Fruit fly (Drosophila melanogaster): Measurements from ENCODE around the gene Lk6.

Lk6 gene

dm6 chr3R:11775207-11775606 is 10.9 kb upstream of the Lk6 start:
- TF ChIP-seq CG6689 (GFP tag; IDR thresholded peaks at IDR 0.05) (no peak), CG7928 (GFP tag; optimal IDR thresholded peaks at IDR 0.05) (no peak), NK7.1 (GFP tag; optimal IDR thresholded peaks at IDR 0.05) (no peak), tap (tag; optimal IDR thresholded peaks at IDR 0.05) (no peak), bbx (GFP tag; IDR thresholded peaks at IDR 0.05; ENCODE audit: partially characterized antibody) (no peak), CG11085 (GFP tag; IDR thresholded peaks at IDR 0.05) (no peak), CG18619 (GFP tag; optimal IDR thresholded peaks at IDR 0.05) (no peak), ap (GFP tag; IDR thresholded peaks at IDR 0.05) (no peak), D19A (tag; optimal IDR thresholded peaks at IDR 0.05) (no peak), onecut (GFP tag; IDR thresholded peaks at IDR 0.05) (no peak), CG10366 (GFP tag; IDR thresholded peaks at IDR 0.05) (no peak), CG12659 (GFP tag; optimal IDR thresholded peaks at IDR 0.05) (no peak), Stat92E (GFP tag; optimal IDR thresholded peaks at IDR 0.05) (peak in 1 of 3 experiments; percentile 62), CG6765 (GFP tag; optimal IDR thresholded peaks at IDR 0.05) (no peak), Usf (GFP tag; optimal IDR thresholded peaks at IDR 0.05) (no peak), YL-1 (GFP tag; optimal IDR thresholded peaks at IDR 0.05) (no peak), tll (GFP tag; optimal IDR thresholded peaks at IDR 0.05) (peak in 1 of 2 experiments; percentile 86), Opbp (GFP tag; IDR thresholded peaks at IDR 0.05; ENCODE audit: partially characterized antibody) (no peak), CG6683 (GFP tag; optimal IDR thresholded peaks at IDR 0.05) (no peak), CG16813 (GFP tag; IDR thresholded peaks at IDR 0.05; ENCODE audit: partially characterized antibody) (no peak), her (GFP tag; optimal IDR thresholded peaks at IDR 0.05) (no peak), CG9876 (GFP tag; optimal IDR thresholded peaks at IDR 0.05) (no peak), CG1603 (tag; optimal IDR thresholded peaks at IDR 0.05) (no peak), Atf3 (GFP tag; optimal IDR thresholded peaks at IDR 0.05) (no peak), dpn (GFP tag; optimal IDR thresholded peaks at IDR 0.05) (no peak), gcm2 (GFP tag; optimal IDR thresholded peaks at IDR 0.05) (no peak), btn (GFP tag; optimal IDR thresholded peaks at IDR 0.05) (no peak), nerfin-1 (tag; optimal IDR thresholded peaks at IDR 0.05) (no peak), D (optimal IDR thresholded peaks at IDR 0.05) (peak; percentile 45), D (GFP tag; optimal IDR thresholded peaks at IDR 0.05) (no peak), CG10979 (tag; optimal IDR thresholded peaks at IDR 0.05) (no peak), Ets65A (GFP tag) (peak; percentile 45), Camta (GFP tag; optimal IDR thresholded peaks at IDR 0.05) (no peak), B-H2 (GFP tag; optimal IDR thresholded peaks at IDR 0.05) (no peak), NfI (GFP tag; optimal IDR thresholded peaks at IDR 0.05) (no peak), CG11247 (GFP tag; IDR thresholded peaks at IDR 0.05) (no peak), Nf-YB (GFP tag; optimal IDR thresholded peaks at IDR 0.05) (no peak), tx (GFP tag; optimal IDR thresholded peaks at IDR 0.05) (no peak), zf30C (GFP tag; optimal IDR thresholded peaks at IDR 0.05) (no peak), gro (GFP tag; optimal IDR thresholded peaks at IDR 0.05) (no peak), zfh1 (GFP tag; IDR thresholded peaks at IDR 0.05) (no peak), Scr (GFP tag; IDR thresholded peaks at IDR 0.05; ENCODE audit: partially characterized antibody) (no peak), CG32767 (GFP tag; IDR thresholded peaks at IDR 0.05) (no peak), CG7271 (tag; optimal IDR thresholded peaks at IDR 0.05) (no peak), bigmax (GFP tag; optimal IDR thresholded peaks at IDR 0.05) (no peak), az2 (GFP tag; optimal IDR thresholded peaks at IDR 0.05) (no peak), Deaf1 (tag; optimal IDR thresholded peaks at IDR 0.05) (no peak), CG8944 (GFP tag; optimal IDR thresholded peaks at IDR 0.05) (no peak), gcm (GFP tag; optimal IDR thresholded peaks at IDR 0.05) (no peak), CG43689 (GFP tag; IDR thresholded peaks at IDR 0.05) (no peak), mld (GFP tag; IDR thresholded peaks at IDR 0.05; ENCODE audit: partially characterized antibody) (no peak)
